Worm (Caenorhabditis elegans) whole organism, L3 larva: ENCODE results near the gene C05C12.6.
A peak's percentile ranks its signal among the peaks of the same experiment; 100 is the strongest.
"Not testable (repeated sequence)": the region's sequence is repeated elsewhere in the genome, so short reads cannot be mapped to it uniquely, and the experiment has no call there.

Experiments used
- R02D3.7 ChIP-seq: fragments of 150-350 bp; optimal IDR thresholded peaks from 2 replicates; lab custom pipeline; 2014; ENCODE audit warnings: missing biosample characterization, missing genetic modification characterization
- aly-2 ChIP-seq: fragments of 150-350 bp; optimal IDR thresholded peaks from 2 replicates; lab custom pipeline; 2014; ENCODE audit warnings: missing biosample characterization, missing genetic modification characterization
- ceh-16 ChIP-seq: sonication (generic microtip); optimal IDR thresholded peaks from 2 replicates; lab custom pipeline; 2017; ENCODE audit warnings: missing biosample characterization, missing genetic modification characterization
- ceh-28 ChIP-seq: fragments of 150-350 bp; optimal IDR thresholded peaks from 2 replicates; lab custom pipeline; 2014; ENCODE audit warnings: missing biosample characterization, missing genetic modification reagents, missing genetic modification characterization
- ceh-82 ChIP-seq: fragments of 150-350 bp; optimal IDR thresholded peaks from 2 replicates; lab custom pipeline; 2014; ENCODE audit warnings: missing biosample characterization, missing genetic modification characterization
- ceh-9 ChIP-seq: sonication (generic microtip); optimal IDR thresholded peaks from 2 replicates; lab custom pipeline; 2018; ENCODE audit warnings: missing biosample characterization, missing genetic modification characterization
- egl-5 ChIP-seq: fragments of 150-350 bp; optimal IDR thresholded peaks from 2 replicates; lab custom pipeline; 2017; ENCODE audit warnings: missing biosample characterization, missing genetic modification reagents, missing genetic modification characterization, inconsistent platforms
- elt-2 ChIP-seq: sonication (generic microtip); optimal IDR thresholded peaks from 2 replicates; lab custom pipeline; 2016; ENCODE audit warnings: missing genetic modification reagents, mild to moderate bottlenecking, missing genetic modification characterization, missing compliant biosample characterization
- eor-1 ChIP-seq, 2 experiments: fragments of 150-350 bp; optimal IDR thresholded peaks; 2 replicates each; lab custom pipeline; 2014 to 2018; ENCODE audit warnings: missing biosample characterization in 2 of 2, missing genetic modification characterization in 2 of 2
- hmg-11 ChIP-seq: sonication (generic microtip); optimal IDR thresholded peaks from 2 replicates; lab custom pipeline; 2016; ENCODE audit warnings: missing genetic modification characterization, missing compliant biosample characterization
- lsy-12 ChIP-seq: sonication (generic microtip); optimal IDR thresholded peaks from 2 replicates; lab custom pipeline; 2016; ENCODE audit warnings: mild to moderate bottlenecking, missing genetic modification characterization, missing compliant biosample characterization
- mdl-1 ChIP-seq: fragments of 150-350 bp; optimal IDR thresholded peaks from 2 replicates; lab custom pipeline; 2014; ENCODE audit warnings: missing biosample characterization, missing genetic modification characterization
- nhr-23 ChIP-seq: fragments of 150-350 bp; optimal IDR thresholded peaks from 2 replicates; lab custom pipeline; 2014; ENCODE audit warnings: missing biosample characterization, missing genetic modification reagents, missing genetic modification characterization
- nhr-25 ChIP-seq: sonication (generic microtip); optimal IDR thresholded peaks from 2 replicates; lab custom pipeline; 2017; ENCODE audit warnings: missing biosample characterization, missing genetic modification characterization
- nhr-28 ChIP-seq: fragments of 150-350 bp; optimal IDR thresholded peaks from 2 replicates; lab custom pipeline; 2014; ENCODE audit warnings: missing biosample characterization, missing genetic modification characterization
- nhr-43 ChIP-seq: sonication (generic microtip); optimal IDR thresholded peaks from 2 replicates; lab custom pipeline; 2016; ENCODE audit warnings: mild to moderate bottlenecking, missing genetic modification characterization, missing compliant biosample characterization; ENCODE audit not compliant: poor library complexity, severe bottlenecking
- nhr-67 ChIP-seq: fragments of 150-350 bp; optimal IDR thresholded peaks from 2 replicates; lab custom pipeline; 2014; ENCODE audit warnings: missing biosample characterization, missing genetic modification characterization
- nhr-76 ChIP-seq: fragments of 150-350 bp; sonication (generic microtip); optimal IDR thresholded peaks from 5 replicates; lab custom pipeline; 2014; ENCODE audit warnings: missing biosample characterization, missing genetic modification characterization
- pha-4 ChIP-seq: fragments of 150-350 bp; optimal IDR thresholded peaks from 2 replicates; lab custom pipeline; 2014; ENCODE audit warnings: missing biosample characterization, missing genetic modification reagents, missing genetic modification characterization
- sea-2 ChIP-seq: fragments of 150-350 bp; sonication (generic microtip); optimal IDR thresholded peaks from 4 replicates; lab custom pipeline; 2014; ENCODE audit warnings: missing biosample characterization, missing genetic modification reagents, missing genetic modification characterization
- snpc-4 ChIP-seq: fragments of 150-350 bp; optimal IDR thresholded peaks from 2 replicates; lab custom pipeline; 2014; ENCODE audit warnings: missing biosample characterization, missing genetic modification characterization
- tbx-2 ChIP-seq: sonication (generic microtip); optimal IDR thresholded peaks from 2 replicates; lab custom pipeline; 2016; ENCODE audit warnings: mild to moderate bottlenecking, missing genetic modification characterization, missing compliant biosample characterization
- unc-39 ChIP-seq: sonication (generic microtip); optimal IDR thresholded peaks from 4 replicates; lab custom pipeline; 2017; ENCODE audit warnings: missing biosample characterization, missing genetic modification characterization
- unc-62 ChIP-seq: fragments of 150-350 bp; sonication (generic microtip); optimal IDR thresholded peaks from 4 replicates; lab custom pipeline; 2014; ENCODE audit warnings: missing biosample characterization, missing genetic modification reagents, missing genetic modification characterization
- zag-1 ChIP-seq: fragments of 150-350 bp; optimal IDR thresholded peaks from 2 replicates; lab custom pipeline; 2014; ENCODE audit warnings: missing biosample characterization, missing genetic modification characterization
- ztf-4 ChIP-seq: fragments of 150-350 bp; optimal IDR thresholded peaks from 2 replicates; lab custom pipeline; 2014; ENCODE audit warnings: missing biosample characterization, missing genetic modification characterization

Gene C05C12.6

ce11 chrIV:11202389-11202788 lies 38.9 kb downstream of the C05C12.6 start, which contains the start of gene R07H5.11:
Gene R07H5.11 (plus strand): TSS chrIV:11202768.
- TF ChIP-seq pha-4 (tag; lab: Kevin White, UChicago); hmg-11; snpc-4 (tag; lab: Kevin White, UChicago): not testable (repeated sequence)

- not testable (repeated sequence) for TF ChIP-seq nhr-67, mdl-1, ceh-82 (tag; lab: Kevin White, UChicago)
These were observed 42.3 kb downstream of the C05C12.6 start, which contains the start of gene R07H5.16 for ce11 chrIV:11198983-11199382. Gene R07H5.16 (plus strand): TSS chrIV:11199330.

ce11 chrIV:11189411-11189810 lies 51.9 kb downstream of the C05C12.6 start, which contains the start of gene fbxb-79:
Gene fbxb-79 (minus strand): TSS chrIV:11189511.
- TF ChIP-seq R02D3.7 (tag; lab: Kevin White, UChicago) = no peak
- TF ChIP-seq elt-2 = no peak
- no peak for TF ChIP-seq nhr-25 (tag; lab: Kevin White, UChicago)
- TF ChIP-seq nhr-76 (tag; lab: Kevin White, UChicago) = no peak
- no peak for TF ChIP-seq nhr-23 (tag; lab: Kevin White, UChicago)
- no peak for TF ChIP-seq ztf-4 (tag; lab: Kevin White, UChicago)
- no peak for TF ChIP-seq unc-62 (GFP tag; lab: Kevin White, UChicago)
- no peak for TF ChIP-seq tbx-2
- no peak for TF ChIP-seq ceh-28
- no peak for TF ChIP-seq aly-2
- no peak for TF ChIP-seq nhr-28 (tag; lab: Kevin White, UChicago)
- TF ChIP-seq ceh-16 (tag; lab: Kevin White, UChicago) = no peak
- TF ChIP-seq nhr-43 = no peak
- TF ChIP-seq ceh-82 (tag; lab: Kevin White, UChicago) = no peak

ce11 chrIV:11186729-11187128 lies 54.5 kb downstream of the C05C12.6 start, which contains the start of gene sdz-27:
Gene sdz-27 (plus strand): TSS chrIV:11187029.
- no peak for TF ChIP-seq lsy-12
- no peak for TF ChIP-seq R02D3.7 (tag; lab: Kevin White, UChicago)
- no peak for TF ChIP-seq eor-1 (tag; optimal IDR thresholded peaks at IDR 0.05; lab: Kevin White, UChicago)
- TF ChIP-seq ceh-28 = no peak
- TF ChIP-seq ceh-82 (tag; lab: Kevin White, UChicago) = no peak
- no peak for TF ChIP-seq unc-39
- TF ChIP-seq snpc-4 (tag; lab: Kevin White, UChicago) = no peak
- TF ChIP-seq nhr-43 = no peak
- no peak for TF ChIP-seq zag-1
- TF ChIP-seq egl-5 = no peak
- TF ChIP-seq ceh-9 = no peak

DNA sequence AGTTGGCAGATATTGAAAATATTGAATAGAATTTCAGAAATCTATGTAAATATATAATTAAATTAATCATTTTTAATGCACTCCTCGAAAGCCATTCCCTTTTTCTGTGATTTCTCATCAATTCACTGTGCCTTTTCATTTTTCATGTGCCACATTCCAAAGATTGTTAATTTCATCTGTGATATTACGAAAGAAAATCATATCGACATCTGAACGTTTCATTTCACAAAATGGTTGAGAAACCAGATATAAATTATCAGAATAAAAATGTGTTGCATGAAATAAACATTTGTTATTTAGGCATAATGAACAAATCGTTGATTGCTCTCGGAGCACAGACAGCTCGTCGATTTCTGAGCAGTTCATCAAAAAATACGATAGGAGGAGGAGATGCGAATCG lies 57.3 kb downstream of the C05C12.6 start, which contains the start of gene nuaf-3:
nuaf-3 (plus strand) TSS at position 301 of the 400 bp plus-strand sequence.
- TF ChIP-seq sea-2 (GFP tag; lab: Kevin White, UChicago) = no peak
- TF ChIP-seq ceh-28 = no peak
- no peak for TF ChIP-seq eor-1 (tag; optimal IDR thresholded peaks at IDR 0.05; lab: Kevin White, UChicago)
- peak; percentile 34 for TF ChIP-seq elt-2

ce11 chrIV:11183013-11183412 lies 58.3 kb downstream of the C05C12.6 start, which contains the start of gene prx-14:
Gene prx-14 (plus strand): TSS chrIV:11183132.
- no peak for TF ChIP-seq tbx-2
- no peak for TF ChIP-seq R02D3.7 (tag; lab: Kevin White, UChicago)
- TF ChIP-seq pha-4 (tag; lab: Kevin White, UChicago) = peak; percentile 8
- TF ChIP-seq elt-2 = peak; percentile 0
